Fruit fly (Drosophila melanogaster): ENCODE data around the gene CG8209.

DNA sequence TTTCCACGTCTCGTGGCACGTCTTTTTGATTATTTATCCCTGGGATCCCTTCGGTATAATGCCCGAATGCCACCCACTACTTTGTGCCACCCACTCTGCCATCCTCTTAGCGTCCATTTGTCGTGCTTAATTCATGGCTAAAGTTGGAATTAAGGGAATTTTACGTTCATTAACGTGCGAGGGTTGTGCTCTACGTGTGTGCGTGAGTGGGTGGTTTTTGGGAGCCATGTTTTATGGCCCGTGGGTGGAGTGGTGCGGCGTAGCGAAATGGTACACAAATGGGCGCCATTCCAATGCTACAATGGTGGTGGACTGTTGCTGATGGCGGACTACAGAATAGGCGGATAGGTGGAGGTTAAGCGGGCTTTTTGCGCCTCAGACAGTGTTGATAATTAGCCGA, 9.0 kb upstream of the CG8209 start:
- TF ChIP-seq CG4318 (GFP tag; optimal IDR thresholded peaks at IDR 0.05) (no peak), Hr38 (GFP tag; optimal IDR thresholded peaks at IDR 0.05) (no peak), OdsH (GFP tag; optimal IDR thresholded peaks at IDR 0.05) (no peak), CG9139 (GFP tag; optimal IDR thresholded peaks at IDR 0.05) (no peak), Eip93F (GFP tag; optimal IDR thresholded peaks at IDR 0.05) (no peak), CG11902 (GFP tag; optimal IDR thresholded peaks at IDR 0.05) (no peak), fd85E (GFP tag; optimal IDR thresholded peaks at IDR 0.05) (no peak), esn (GFP tag; optimal IDR thresholded peaks at IDR 0.05) (no peak), CG8119 (GFP tag; IDR thresholded peaks at IDR 0.05) (no peak), salr (GFP tag; optimal IDR thresholded peaks at IDR 0.05) (no peak)

Data from whole organism, prepupa.